Worm (Caenorhabditis elegans): Measurements from ENCODE around the gene F16F9.3.

Gene F16F9.3

ce11 chrX:8489415-8489814, 32.0 kb downstream of the F16F9.3 start:
- TF ChIP-seq unc-62 (GFP tag; optimal IDR thresholded peaks at IDR 0.05 in 1 of 2) (peak in 1 of 2 experiments; percentile 92), unc-62 (tag; optimal IDR thresholded peaks at IDR 0.05) (no peak), aha-1 (tag) (peak; percentile 52), D1046.2 (GFP tag; IDR thresholded peaks at IDR 0.05) (no peak), fos-1 (tag; optimal IDR thresholded peaks at IDR 0.05) (no peak), nhr-76 (tag; optimal IDR thresholded peaks at IDR 0.05) (no peak), saeg-2 (GFP tag; IDR thresholded peaks at IDR 0.05) (no peak), gei-8 (GFP tag; optimal IDR thresholded peaks at IDR 0.05) (no peak), daf-16 (GFP tag; optimal IDR thresholded peaks at IDR 0.05) (no peak), daf-16 (tag; optimal IDR thresholded peaks at IDR 0.05) (no peak), zip-11 (GFP tag; IDR thresholded peaks at IDR 0.05) (no peak), dmd-8 (GFP tag; IDR thresholded peaks at IDR 0.05) (no peak), duxl-1 (tag; optimal IDR thresholded peaks at IDR 0.05; ENCODE audit: poor library complexity) (no peak), spr-3 (GFP tag; optimal IDR thresholded peaks at IDR 0.05) (no peak), madf-9 (GFP tag; conservative IDR thresholded peaks at IDR 0.05) (no peak), ztf-7 (tag; optimal IDR thresholded peaks at IDR 0.05) (no peak), lin-1 (GFP tag; IDR thresholded peaks at IDR 0.05) (no peak), F49E8.2 (tag; optimal IDR thresholded peaks at IDR 0.05; ENCODE audit: borderline replicate concordance) (no peak), daf-19 (GFP tag; conservative IDR thresholded peaks at IDR 0.05) (no peak), zfp-2 (tag; optimal IDR thresholded peaks at IDR 0.05) (no peak)

DNA sequence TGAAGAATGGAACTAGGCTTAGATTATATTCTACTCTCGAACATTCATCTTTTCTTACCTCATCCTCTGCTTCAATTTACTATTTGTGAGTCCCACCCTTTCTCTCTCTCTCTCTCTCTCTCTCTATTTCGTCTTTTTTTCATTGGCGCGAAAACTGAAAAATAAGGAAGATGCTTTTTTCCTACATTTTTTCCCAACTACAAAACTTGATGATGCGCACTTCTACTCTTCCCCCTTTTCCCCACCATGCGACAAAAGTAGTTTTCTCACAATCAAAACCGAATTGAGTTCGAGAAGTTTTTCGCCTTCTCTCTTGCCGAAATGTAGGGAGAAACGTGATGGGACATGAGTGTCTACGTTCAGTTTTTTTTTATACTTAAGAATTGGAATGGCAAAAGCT, 32.5 kb downstream of the F16F9.3 start:
- 0 out of 2 replicates have a peak, but pooled peaks have one; percentile 30 for TF ChIP-seq ctbp-1 (GFP tag; IDR thresholded peaks at IDR 0.05)
- no peak for TF ChIP-seq ztf-7 (tag; optimal IDR thresholded peaks at IDR 0.05)
- peak; percentile 87 for TF ChIP-seq fkh-10 (GFP tag; optimal IDR thresholded peaks at IDR 0.05)
- no peak for TF ChIP-seq dpl-1 (GFP tag; optimal IDR thresholded peaks at IDR 0.05)
- TF ChIP-seq php-3 (GFP tag; IDR thresholded peaks at IDR 0.05), result no peak
- no peak for TF ChIP-seq vab-7 (GFP tag; IDR thresholded peaks at IDR 0.05)
- TF ChIP-seq zip-11 (GFP tag; IDR thresholded peaks at IDR 0.05), result no peak

DNA sequence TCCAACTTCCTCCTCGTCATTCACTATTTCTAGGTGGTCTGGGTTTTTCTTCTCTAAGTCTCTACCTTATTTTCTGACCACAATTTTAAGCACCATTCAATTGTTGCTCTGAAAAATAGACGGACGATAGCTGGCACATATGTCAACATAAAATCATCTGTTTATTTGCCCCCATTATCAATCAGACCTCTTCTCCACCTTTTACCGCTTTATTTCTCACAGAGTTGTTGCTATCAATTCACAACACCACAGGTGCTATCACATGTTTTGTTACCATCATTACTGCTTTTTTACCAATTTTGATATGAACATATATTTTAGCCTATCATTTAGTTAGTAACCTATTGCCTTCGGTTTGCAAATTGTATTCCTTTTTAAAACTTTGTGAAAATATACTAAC, 35.3 kb downstream of the F16F9.3 start:
- no peak for TF ChIP-seq mdt-29 (GFP tag; IDR thresholded peaks at IDR 0.05)
- TF ChIP-seq dve-1 (tag; optimal IDR thresholded peaks at IDR 0.05; ENCODE audit: insufficient read depth), result peak; percentile 26
- TF ChIP-seq lsy-2 (tag; optimal IDR thresholded peaks at IDR 0.05), result no peak
- peak; percentile 71 for TF ChIP-seq nhr-28 (tag; optimal IDR thresholded peaks at IDR 0.05)
- no peak for TF ChIP-seq tra-1 (GFP tag; IDR thresholded peaks at IDR 0.05)
- TF ChIP-seq fos-1 (tag; optimal IDR thresholded peaks at IDR 0.05), result no peak
- no peak for TF ChIP-seq daf-19 (GFP tag; conservative IDR thresholded peaks at IDR 0.05)
- no peak for TF ChIP-seq madf-9 (GFP tag; conservative IDR thresholded peaks at IDR 0.05)
- TF ChIP-seq zfp-3 (GFP tag; conservative IDR thresholded peaks at IDR 0.05), result no peak
- no peak for TF ChIP-seq daf-12 (tag; optimal IDR thresholded peaks at IDR 0.05)
- no peak for TF ChIP-seq madf-5 (GFP tag; IDR thresholded peaks at IDR 0.05)
- TF ChIP-seq D1046.2 (GFP tag; IDR thresholded peaks at IDR 0.05), result no peak
- TF ChIP-seq ceh-62 (tag; optimal IDR thresholded peaks at IDR 0.05), result no peak
- no peak for TF ChIP-seq daf-16 (GFP tag; optimal IDR thresholded peaks at IDR 0.05)
- peak; percentile 91 for TF ChIP-seq daf-16 (tag; optimal IDR thresholded peaks at IDR 0.05)
- no peak for TF ChIP-seq ZK337.2 (GFP tag; IDR thresholded peaks at IDR 0.05)
- no peak for TF ChIP-seq mxl-2 (GFP tag; conservative IDR thresholded peaks at IDR 0.05)
- TF ChIP-seq R02D3.7 (tag; optimal IDR thresholded peaks at IDR 0.05), result no peak
- no peak for TF ChIP-seq Y105C5A.15 (GFP tag; IDR thresholded peaks at IDR 0.05)
- TF ChIP-seq arid-1 (GFP tag; conservative IDR thresholded peaks at IDR 0.05), result no peak
- no peak for TF ChIP-seq tag-97 (GFP tag; IDR thresholded peaks at IDR 0.05)
- no peak for TF ChIP-seq zip-2 (tag; optimal IDR thresholded peaks at IDR 0.05)
- no peak for TF ChIP-seq F44E2.7 (GFP tag; IDR thresholded peaks at IDR 0.05)
- TF ChIP-seq lin-15B (tag; optimal IDR thresholded peaks at IDR 0.05), result no peak
- no peak for TF ChIP-seq skn-1 (tag; optimal IDR thresholded peaks at IDR 0.05)
- no peak for TF ChIP-seq F26F4.8 (GFP tag; conservative IDR thresholded peaks at IDR 0.05)
- TF ChIP-seq ceh-82 (tag; optimal IDR thresholded peaks at IDR 0.05), result no peak
- no peak for TF ChIP-seq unc-130 (GFP tag; optimal IDR thresholded peaks at IDR 0.05)
- TF ChIP-seq Y5F2A.4 (GFP tag; optimal IDR thresholded peaks at IDR 0.05), result no peak
- peak; percentile 9 for TF ChIP-seq nhr-77 (tag; optimal IDR thresholded peaks at IDR 0.05)
- TF ChIP-seq ZK546.5 (tag; optimal IDR thresholded peaks at IDR 0.05), result no peak
- TF ChIP-seq spr-3 (GFP tag; optimal IDR thresholded peaks at IDR 0.05), result no peak
